Worm (Caenorhabditis elegans) whole organism, young adult: ENCODE data around the gene Y116A8C.49.

Experiments
- B0261.1 ChIP-seq: sonication (generic microtip); optimal IDR thresholded peaks from 2 replicates; lab custom pipeline; 2016; ENCODE audit warnings: mild to moderate bottlenecking, missing genetic modification characterization, moderate library complexity, missing compliant biosample characterization
- B0336.3 ChIP-seq: fragments of 200-800 bp; sonication (Bioruptor generic); IDR thresholded peaks from 2 replicates; pipeline ENCODE4 v1.3.6; 2022; ENCODE audit warnings: missing genetic modification characterization, missing compliant biosample characterization
- F10E7.11 ChIP-seq: sonication (generic microtip); optimal IDR thresholded peaks from 2 replicates; lab custom pipeline; 2017; ENCODE audit warnings: mild to moderate bottlenecking, missing genetic modification characterization, moderate library complexity, missing compliant biosample characterization
- F23B12.7 ChIP-seq: sonication (generic microtip); optimal IDR thresholded peaks from 2 replicates; lab custom pipeline; 2017; ENCODE audit warnings: missing genetic modification characterization, mild to moderate bottlenecking, missing compliant biosample characterization, antibody characterized with exemption, moderate library complexity; ENCODE audit not compliant: insufficient read depth
- F39B2.1 ChIP-seq: fragments of 200-800 bp; sonication (Bioruptor generic); IDR thresholded peaks from 2 replicates; pipeline ENCODE4 v1.3.6; 2022; ENCODE audit warnings: missing genetic modification reagents, missing genetic modification characterization, missing compliant biosample characterization
- F57A8.1 ChIP-seq: fragments of 200-800 bp; sonication (Bioruptor generic); optimal IDR thresholded peaks from 2 replicates; lab custom pipeline; 2018; ENCODE audit warnings: mild to moderate bottlenecking, missing genetic modification characterization, moderate library complexity, missing compliant biosample characterization
- F57C9.4 ChIP-seq: sonication (generic microtip); optimal IDR thresholded peaks from 2 replicates; lab custom pipeline; 2017; ENCODE audit warnings: mild to moderate bottlenecking, missing genetic modification characterization, missing compliant biosample characterization
- K11D2.4 ChIP-seq: fragments of 200-800 bp; sonication (Bioruptor generic); IDR thresholded peaks from 2 replicates; pipeline ENCODE4 v1.3.6; 2022; ENCODE audit warnings: missing genetic modification reagents, missing genetic modification characterization, missing compliant biosample characterization
- K12H6.12 ChIP-seq: fragments of 200-800 bp; sonication (Bioruptor generic); optimal IDR thresholded peaks from 2 replicates; lab custom pipeline; 2018; ENCODE audit warnings: mild to moderate bottlenecking, missing genetic modification characterization, missing compliant biosample characterization
- T07F8.4 ChIP-seq: sonication (generic microtip); optimal IDR thresholded peaks from 2 replicates; lab custom pipeline; 2016; ENCODE audit warnings: mild to moderate bottlenecking, missing genetic modification characterization, moderate library complexity, missing compliant biosample characterization
- Y79H2A.3 ChIP-seq: fragments of 200-800 bp; sonication (Bioruptor generic); conservative IDR thresholded peaks from 2 replicates; pipeline ENCODE4 v1.3.6; 2022; ENCODE audit warnings: missing genetic modification reagents, missing genetic modification characterization, missing compliant biosample characterization
- akir-1 ChIP-seq: fragments of 200-800 bp; sonication (Bioruptor generic); optimal IDR thresholded peaks from 2 replicates; lab custom pipeline; 2018; ENCODE audit warnings: mild to moderate bottlenecking, missing genetic modification characterization, moderate library complexity, missing compliant biosample characterization
- ama-1 ChIP-seq, 3 experiments: fragments of 150-350 bp in 1 of 3; sonication (generic microtip) in 2 of 3; optimal IDR thresholded peaks; 2 replicates each; lab custom pipeline; 2014 to 2018; ENCODE audit warnings: missing biosample characterization in 2 of 3, missing genetic modification characterization in 2 of 3, missing genetic modification reagents in 2 of 3
- atf-7 ChIP-seq: sonication (generic microtip); optimal IDR thresholded peaks from 2 replicates; lab custom pipeline; 2017; ENCODE audit warnings: mild to moderate bottlenecking, missing genetic modification characterization, missing compliant biosample characterization
- attf-3 ChIP-seq: fragments of 200-800 bp; sonication (Bioruptor generic); conservative IDR thresholded peaks from 2 replicates; pipeline ENCODE4 v1.3.6; 2022; ENCODE audit warnings: missing genetic modification reagents, missing genetic modification characterization, missing compliant biosample characterization
- bed-1 ChIP-seq: fragments of 200-800 bp; sonication (Bioruptor generic); IDR thresholded peaks from 2 replicates; pipeline ENCODE4 v1.3.6; 2022; ENCODE audit warnings: missing genetic modification reagents, missing genetic modification characterization, missing compliant biosample characterization
- bed-2 ChIP-seq: fragments of 200-800 bp; sonication (Bioruptor generic); IDR thresholded peaks from 2 replicates; pipeline ENCODE4 v1.3.6; 2022; ENCODE audit warnings: missing genetic modification reagents, missing genetic modification characterization, missing compliant biosample characterization
- ceh-58 ChIP-seq: fragments of 200-800 bp; sonication (Bioruptor generic); IDR thresholded peaks from 2 replicates; pipeline ENCODE4 v1.3.6; 2022; ENCODE audit warnings: missing genetic modification characterization, missing compliant biosample characterization
- dox-1 ChIP-seq: fragments of 200-800 bp; sonication (Bioruptor generic); IDR thresholded peaks from 2 replicates; pipeline ENCODE4 v1.3.6; 2022; ENCODE audit warnings: missing genetic modification reagents, missing genetic modification characterization, missing compliant biosample characterization
- dpff-1 ChIP-seq: sonication (generic microtip); optimal IDR thresholded peaks from 2 replicates; lab custom pipeline; 2017; ENCODE audit warnings: mild to moderate bottlenecking, missing genetic modification characterization, missing compliant biosample characterization
- dpl-1 ChIP-seq: fragments of 150-350 bp; optimal IDR thresholded peaks from 2 replicates; lab custom pipeline; 2014; ENCODE audit warnings: missing biosample characterization, missing genetic modification reagents, missing genetic modification characterization
- egl-18 ChIP-seq: fragments of 200-800 bp; sonication (Bioruptor generic); IDR thresholded peaks from 2 replicates; pipeline ENCODE4 v1.3.6; 2022; ENCODE audit warnings: missing genetic modification reagents, missing genetic modification characterization, missing compliant biosample characterization
- ets-4 ChIP-seq: fragments of 200-800 bp; sonication (Bioruptor generic); optimal IDR thresholded peaks from 2 replicates; lab custom pipeline; 2018; ENCODE audit warnings: mild to moderate bottlenecking, missing genetic modification characterization, missing compliant biosample characterization
- him-1 ChIP-seq: sonication (generic microtip); optimal IDR thresholded peaks from 2 replicates; lab custom pipeline; 2016; ENCODE audit warnings: missing genotype, missing genetic modification reagents, missing genetic modification characterization, missing compliant biosample characterization
- hlh-12 ChIP-seq: sonication (generic microtip); optimal IDR thresholded peaks from 2 replicates; lab custom pipeline; 2016; ENCODE audit warnings: missing genetic modification characterization, missing compliant biosample characterization
- hlh-26 ChIP-seq: fragments of 200-800 bp; sonication (Bioruptor generic); conservative IDR thresholded peaks from 2 replicates; pipeline ENCODE4 v1.3.6; 2022; ENCODE audit warnings: missing genetic modification reagents, missing genetic modification characterization, missing compliant biosample characterization
- hmg-1.2 ChIP-seq: fragments of 200-800 bp; sonication (Bioruptor generic); IDR thresholded peaks from 2 replicates; pipeline ENCODE4 v1.3.6; 2022; ENCODE audit warnings: missing genetic modification reagents, missing genetic modification characterization, missing compliant biosample characterization
- let-607 ChIP-seq, 2 experiments: fragments of 200-800 bp in 1 of 2; sonication (Bioruptor generic) in 1 of 2; sonication (generic microtip) in 1 of 2; optimal IDR thresholded peaks; 2 replicates each; lab custom pipeline; 2016 to 2018; ENCODE audit warnings: mild to moderate bottlenecking in 2 of 2, missing compliant biosample characterization in 2 of 2, missing genetic modification characterization in 2 of 2, moderate library complexity in 2 of 2, missing genotype in 1 of 2
- lin-26 ChIP-seq: fragments of 200-800 bp; sonication (Bioruptor generic); IDR thresholded peaks from 2 replicates; pipeline ENCODE4 v1.3.6; 2022; ENCODE audit warnings: missing genetic modification reagents, missing genetic modification characterization, missing compliant biosample characterization
- lin-54 ChIP-seq: fragments of 200-800 bp; sonication (Bioruptor generic); optimal IDR thresholded peaks from 2 replicates; lab custom pipeline; 2018; ENCODE audit warnings: mild to moderate bottlenecking, missing genetic modification characterization, missing compliant biosample characterization
- lsl-1 ChIP-seq: fragments of 200-800 bp; sonication (Bioruptor generic); optimal IDR thresholded peaks from 2 replicates; lab custom pipeline; 2018; ENCODE audit warnings: mild to moderate bottlenecking, missing genetic modification characterization, moderate library complexity, missing compliant biosample characterization
- lsy-27 ChIP-seq: sonication (generic microtip); optimal IDR thresholded peaks from 2 replicates; lab custom pipeline; 2017; ENCODE audit warnings: missing genetic modification characterization, mild to moderate bottlenecking, missing compliant biosample characterization, antibody characterized with exemption, missing genotype, borderline replicate concordance; ENCODE audit not compliant: insufficient read depth
- madf-3 ChIP-seq: fragments of 200-800 bp; sonication (Bioruptor generic); IDR thresholded peaks from 2 replicates; pipeline ENCODE4 v1.3.6; 2022; ENCODE audit warnings: missing genetic modification reagents, missing genetic modification characterization, missing compliant biosample characterization
- mel-28 ChIP-seq: sonication (generic microtip); optimal IDR thresholded peaks from 2 replicates; lab custom pipeline; 2016; ENCODE audit warnings: borderline replicate concordance, mild to moderate bottlenecking, missing genetic modification characterization, missing compliant biosample characterization
- mes-4 ChIP-seq: sonication (generic microtip); optimal IDR thresholded peaks from 2 replicates; lab custom pipeline; 2016; ENCODE audit warnings: missing genotype, missing genetic modification characterization, missing compliant biosample characterization
- nfya-2 ChIP-seq: fragments of 200-800 bp; sonication (Bioruptor generic); IDR thresholded peaks from 2 replicates; pipeline ENCODE4 v1.3.6; 2022; ENCODE audit warnings: missing genetic modification reagents, missing genetic modification characterization, missing compliant biosample characterization
- nfyb-1 ChIP-seq: fragments of 200-800 bp; sonication (Bioruptor generic); IDR thresholded peaks from 2 replicates; pipeline ENCODE4 v1.3.6; 2022; ENCODE audit warnings: missing genetic modification reagents, missing genetic modification characterization, missing compliant biosample characterization
- nhr-80 ChIP-seq: sonication (generic microtip); optimal IDR thresholded peaks from 2 replicates; lab custom pipeline; 2016; ENCODE audit warnings: missing genetic modification characterization, missing compliant biosample characterization
- pha-4 ChIP-seq: fragments of 150-350 bp; sonication (generic microtip); optimal IDR thresholded peaks from 2 replicates; lab custom pipeline; 2014; ENCODE audit warnings: missing biosample characterization, missing genetic modification reagents, missing genetic modification characterization
- rcor-1 ChIP-seq: fragments of 200-800 bp; sonication (Bioruptor generic); IDR thresholded peaks from 2 replicates; pipeline ENCODE4 v1.3.6; 2022; ENCODE audit warnings: missing genetic modification reagents, missing genetic modification characterization, missing compliant biosample characterization
- sea-2 ChIP-seq: fragments of 200-800 bp; sonication (Bioruptor generic); IDR thresholded peaks from 2 replicates; pipeline ENCODE4 v1.3.6; 2022; ENCODE audit warnings: missing genetic modification characterization, missing compliant biosample characterization
- snpc-1.3 ChIP-seq: sonication (generic microtip); optimal IDR thresholded peaks from 2 replicates; lab custom pipeline; 2017; ENCODE audit warnings: missing genetic modification characterization, mild to moderate bottlenecking, missing compliant biosample characterization, antibody characterized with exemption, moderate library complexity, missing genotype, missing genetic modification reagents; ENCODE audit not compliant: insufficient read depth
- sptf-2 ChIP-seq: fragments of 200-800 bp; sonication (Bioruptor generic); optimal IDR thresholded peaks from 2 replicates; lab custom pipeline; 2018; ENCODE audit warnings: mild to moderate bottlenecking, missing genetic modification characterization, missing compliant biosample characterization
- tbp1 ChIP-seq: fragments of 200-800 bp; sonication (Bioruptor generic); optimal IDR thresholded peaks from 2 replicates; lab custom pipeline; 2018; ENCODE audit warnings: mild to moderate bottlenecking, missing genetic modification characterization, missing compliant biosample characterization
- tlf-1 ChIP-seq: fragments of 200-800 bp; sonication (Bioruptor generic); optimal IDR thresholded peaks from 2 replicates; lab custom pipeline; 2018; ENCODE audit warnings: mild to moderate bottlenecking, missing genetic modification characterization, missing compliant biosample characterization
- unc-130 ChIP-seq: sonication (generic microtip); optimal IDR thresholded peaks from 2 replicates; lab custom pipeline; 2016; ENCODE audit warnings: missing genetic modification reagents, missing genetic modification characterization, missing compliant biosample characterization
- zfh-2 ChIP-seq: fragments of 200-800 bp; sonication (Bioruptor generic); conservative IDR thresholded peaks from 2 replicates; pipeline ENCODE4 v1.3.6; 2022; ENCODE audit warnings: missing genetic modification reagents, missing genetic modification characterization, missing compliant biosample characterization
- ztf-3 ChIP-seq: fragments of 200-800 bp; sonication (Bioruptor generic); optimal IDR thresholded peaks from 2 replicates; lab custom pipeline; 2018; ENCODE audit warnings: mild to moderate bottlenecking, missing genetic modification characterization, missing compliant biosample characterization

The Y116A8C.49 gene

DNA sequence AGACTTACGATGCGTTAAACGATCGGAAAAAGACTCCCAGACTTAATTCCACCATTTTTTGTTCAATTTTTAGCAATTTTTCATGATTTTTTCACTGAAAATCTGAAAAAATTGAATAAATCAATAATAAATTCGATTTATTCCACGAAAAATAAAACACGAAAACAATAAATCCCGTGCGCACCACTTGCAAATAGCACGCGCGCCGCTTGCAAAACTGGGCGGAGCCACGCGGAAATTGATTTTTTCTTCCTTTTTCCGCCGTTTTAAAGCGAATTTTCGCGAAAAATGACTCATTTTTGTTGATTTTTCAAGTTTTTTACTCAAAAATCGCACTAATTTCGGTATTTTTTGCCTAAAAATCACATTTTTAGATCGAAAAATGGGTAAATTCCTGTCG, 15.8 kb upstream of the Y116A8C.49 start, which contains the start of the genes Y116A8C.9 and arf-6 (continued):
- no peak for TF ChIP-seq sptf-2 (GFP tag; lab: Kevin White, UChicago)
- TF ChIP-seq B0261.1 (tag; lab: Kevin White, UChicago): no peak
- TF ChIP-seq ets-4 (GFP tag; lab: Kevin White, UChicago): no peak
- TF ChIP-seq dpl-1 (GFP tag; lab: Kevin White, UChicago): no peak
- TF ChIP-seq nhr-80 (tag; lab: Kevin White, UChicago): no peak
- TF ChIP-seq akir-1 (GFP tag; lab: Kevin White, UChicago): no peak
- TF ChIP-seq ceh-58 (GFP tag; lab: Robert Waterston, UW): no peak
- peak; percentile 5 for TF ChIP-seq lsl-1 (GFP tag; lab: Kevin White, UChicago)
- TF ChIP-seq him-1: no peak
- TF ChIP-seq atf-7 (tag; lab: Kevin White, UChicago): no peak
- TF ChIP-seq hlh-12 (tag; lab: Kevin White, UChicago): no peak
- TF ChIP-seq K12H6.12: peak; percentile 39
- no peak for TF ChIP-seq sea-2
- peak in 1 of 2 experiments; percentile 11 for TF ChIP-seq let-607 (tag; optimal IDR thresholded peaks at IDR 0.05; lab: Kevin White, UChicago)
- peak; percentile 55 for TF ChIP-seq tbp1 (GFP tag; lab: Kevin White, UChicago)
- no peak for TF ChIP-seq nfya-2 (GFP tag; lab: Robert Waterston, UW)
- TF ChIP-seq B0336.3 (GFP tag; lab: Robert Waterston, UW): no peak
- 0 out of 2 replicates have a peak, but pooled peaks have one; percentile 18 for TF ChIP-seq hmg-1.2 (GFP tag; lab: Robert Waterston, UW)
- TF ChIP-seq Y79H2A.3 (GFP tag; lab: Robert Waterston, UW): no peak
- TF ChIP-seq egl-18: no peak
- no peak for TF ChIP-seq zfh-2 (GFP tag; lab: Robert Waterston, UW)
- no peak for TF ChIP-seq lsy-27 (tag; lab: Kevin White, UChicago)
- TF ChIP-seq rcor-1 (GFP tag; lab: Robert Waterston, UW): 0 out of 2 replicates have a peak, but pooled peaks have one; percentile 20
- no peak for TF ChIP-seq mes-4 (tag; lab: Kevin White, UChicago)
- TF ChIP-seq lin-54 (GFP tag; lab: Kevin White, UChicago): peak; percentile 56
- no peak for TF ChIP-seq T07F8.4 (tag; lab: Kevin White, UChicago)
- no peak for TF ChIP-seq tlf-1 (GFP tag; lab: Kevin White, UChicago)
- no peak for TF ChIP-seq F39B2.1 (GFP tag; lab: Robert Waterston, UW)
- peak; percentile 49 for TF ChIP-seq F23B12.7 (tag; lab: Kevin White, UChicago)
- no peak for TF ChIP-seq F10E7.11 (tag; lab: Kevin White, UChicago)
- no peak for TF ChIP-seq ama-1 (optimal IDR thresholded peaks at IDR 0.05; lab: Kevin White, UChicago)
- TF ChIP-seq ama-1 (GFP tag; optimal IDR thresholded peaks at IDR 0.05; lab: Kevin White, UChicago): peak in 1 of 2 experiments; percentile 36
- no peak for TF ChIP-seq dpff-1 (tag; lab: Kevin White, UChicago)
- TF ChIP-seq ztf-3 (GFP tag; lab: Kevin White, UChicago): no peak
- peak; percentile 40 for TF ChIP-seq unc-130 (GFP tag; lab: Kevin White, UChicago)
- no peak for TF ChIP-seq K11D2.4
- no peak for TF ChIP-seq bed-1 (GFP tag; lab: Robert Waterston, UW)
- TF ChIP-seq F57A8.1 (GFP tag; lab: Kevin White, UChicago): no peak
- 0 out of 2 replicates have a peak, but pooled peaks have one; percentile 55 for TF ChIP-seq madf-3 (GFP tag; lab: Robert Waterston, UW)
- no peak for TF ChIP-seq mel-28
- no peak for TF ChIP-seq bed-2 (GFP tag; lab: Robert Waterston, UW)
- no peak for TF ChIP-seq lin-26 (GFP tag; lab: Robert Waterston, UW)
- peak; percentile 71 for TF ChIP-seq dox-1 (GFP tag; lab: Robert Waterston, UW)
- TF ChIP-seq nfyb-1 (GFP tag; lab: Robert Waterston, UW): 0 out of 2 replicates have a peak, but pooled peaks have one; percentile 19
- TF ChIP-seq hlh-26: no peak
- TF ChIP-seq pha-4 (tag; lab: Kevin White, UChicago): no peak
- peak; percentile 89 for TF ChIP-seq snpc-1.3 (tag; lab: Kevin White, UChicago)
- TF ChIP-seq attf-3 (GFP tag; lab: Robert Waterston, UW): no peak
- no peak for TF ChIP-seq F57C9.4 (tag; lab: Kevin White, UChicago)
